Worm (Caenorhabditis elegans): ENCODE data around the gene F37A4.3.

F37A4.3 gene

DNA sequence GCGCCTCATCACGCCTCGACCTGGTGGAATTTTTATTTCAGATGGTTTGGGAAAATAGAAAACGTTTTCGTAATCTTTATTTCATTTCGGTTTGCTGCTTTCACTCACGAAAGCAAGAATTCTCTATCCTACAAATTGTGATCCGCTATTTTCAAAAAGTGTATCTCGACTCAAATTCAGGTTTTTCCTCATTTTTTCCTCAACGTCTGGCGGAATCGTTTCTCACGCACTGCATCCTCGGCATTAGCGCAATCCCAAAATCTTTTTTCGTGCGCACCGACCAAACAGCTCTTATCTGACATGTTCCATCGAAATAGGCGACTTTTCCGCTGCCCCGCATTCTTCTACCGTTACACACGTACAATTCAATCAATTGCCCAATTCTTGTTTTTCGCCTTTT lies at the start of gene F37A4.3:
Gene F37A4.3, plus strand, starts transcription at position 301 of the 400 bp plus-strand sequence.
- TF ChIP-seq M03D4.4 (tag; optimal IDR thresholded peaks at IDR 0.05) = no peak
- peak; percentile 4 for TF ChIP-seq ham-2 (GFP tag; optimal IDR thresholded peaks at IDR 0.05)

- peak; percentile 61 for TF ChIP-seq ces-1 (GFP tag; optimal IDR thresholded peaks at IDR 0.05)
- no peak for TF ChIP-seq unc-120 (tag; optimal IDR thresholded peaks at IDR 0.05; ENCODE audit: poor library complexity, severe bottlenecking)
- no peak for TF ChIP-seq flh-1 (GFP tag; optimal IDR thresholded peaks at IDR 0.05)
- no peak for TF ChIP-seq elt-1 (tag; optimal IDR thresholded peaks at IDR 0.05; ENCODE audit: borderline replicate concordance, insufficient read depth)
- TF ChIP-seq bed-3 (GFP tag; optimal IDR thresholded peaks at IDR 0.05) = no peak
- no peak for TF ChIP-seq nhr-12 (tag; optimal IDR thresholded peaks at IDR 0.05)
- no peak for TF ChIP-seq ceh-43 (GFP tag; optimal IDR thresholded peaks at IDR 0.05)
- no peak for TF ChIP-seq hlh-1 (tag; optimal IDR thresholded peaks at IDR 0.05)
Observed at ce11 chrIII:6670737-6671242, 47.6 kb upstream of the F37A4.3 start.

DNA sequence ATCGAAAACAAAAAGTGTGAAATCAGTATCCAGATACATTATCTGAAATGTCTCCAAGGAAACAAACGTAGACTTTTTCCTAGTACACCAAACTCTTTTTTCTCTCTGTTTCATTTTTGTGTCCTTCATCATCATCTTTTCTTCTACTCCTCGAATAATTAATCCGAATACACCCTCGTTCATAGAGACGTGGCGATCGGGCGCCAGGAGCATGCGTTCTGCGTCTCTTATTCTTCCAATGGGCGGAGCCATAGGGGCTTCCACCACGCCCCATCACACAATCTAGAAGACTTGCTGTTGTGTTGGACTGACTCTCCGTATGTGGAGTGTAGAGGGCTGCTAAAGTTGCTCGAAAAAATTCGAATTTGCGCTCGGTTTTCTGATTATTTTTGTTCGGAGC lies 42.9 kb upstream of the F37A4.3 start, which contains the start of gene rbf-1:
Gene rbf-1, plus strand, starts transcription at position 301 of the 400 bp plus-strand sequence.
- TF ChIP-seq drap-1 (GFP tag; optimal IDR thresholded peaks at IDR 0.05) (no peak), elt-1 (tag; optimal IDR thresholded peaks at IDR 0.05; ENCODE audit: borderline replicate concordance, insufficient read depth) (no peak)

- TF ChIP-seq ces-1 (GFP tag; optimal IDR thresholded peaks at IDR 0.05) (peak; percentile 55), ztf-11 (tag; optimal IDR thresholded peaks at IDR 0.05) (no peak), lin-32 (GFP tag; optimal IDR thresholded peaks at IDR 0.05) (no peak), ceh-39 (tag; optimal IDR thresholded peaks at IDR 0.05) (no peak), nhr-28 (tag; optimal IDR thresholded peaks at IDR 0.05) (no peak), ham-2 (GFP tag; optimal IDR thresholded peaks at IDR 0.05) (no peak)
Observed at ce11 chrIII:6677304-6677703, 41.1 kb upstream of the F37A4.3 start.

ce11 chrIII:6679323-6679722 lies 39.0 kb upstream of the F37A4.3 start:
- TF ChIP-seq hlh-1 (tag; optimal IDR thresholded peaks at IDR 0.05) (no peak), ceh-83 (GFP tag; optimal IDR thresholded peaks at IDR 0.05) (no peak), mab-5 (tag; optimal IDR thresholded peaks at IDR 0.05) (no peak), elt-1 (tag; optimal IDR thresholded peaks at IDR 0.05; ENCODE audit: borderline replicate concordance, insufficient read depth) (no peak), nhr-28 (tag; optimal IDR thresholded peaks at IDR 0.05) (no peak), nhr-76 (tag; optimal IDR thresholded peaks at IDR 0.05) (no peak), ztf-11 (tag; optimal IDR thresholded peaks at IDR 0.05) (no peak), sem-2 (GFP tag; optimal IDR thresholded peaks at IDR 0.05) (no peak), pha-4 (tag; optimal IDR thresholded peaks at IDR 0.05) (no peak), tbx-8 (GFP tag; optimal IDR thresholded peaks at IDR 0.05) (no peak), unc-120 (tag; optimal IDR thresholded peaks at IDR 0.05; ENCODE audit: poor library complexity, severe bottlenecking) (no peak), lin-13 (tag; optimal IDR thresholded peaks at IDR 0.05) (no peak), mls-2 (tag; optimal IDR thresholded peaks at IDR 0.05) (no peak), unc-62 (GFP tag; optimal IDR thresholded peaks at IDR 0.05) (no peak), unc-39 (tag; optimal IDR thresholded peaks at IDR 0.05) (no peak)

DNA sequence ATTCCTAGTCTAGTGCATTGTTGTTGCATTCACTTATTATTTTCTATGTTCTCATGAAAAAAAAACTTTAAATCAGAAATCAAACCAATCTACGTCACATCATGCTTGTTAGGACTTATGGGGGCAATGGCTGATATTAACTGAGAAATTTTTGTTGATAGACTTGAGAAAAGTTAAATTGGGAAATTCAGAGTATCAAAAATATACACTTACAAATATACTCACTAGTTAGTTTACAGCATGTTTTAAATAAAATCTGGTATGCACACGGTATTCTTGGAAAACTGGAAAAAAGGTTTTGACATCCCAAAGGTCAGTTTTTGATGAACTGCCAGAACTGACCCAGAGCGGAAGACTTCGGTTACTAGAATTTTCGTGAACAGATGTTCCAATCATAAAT lies 37.4 kb upstream of the F37A4.3 start:
- TF ChIP-seq nhr-2 (tag; optimal IDR thresholded peaks at IDR 0.05) (no peak), lsy-2 (tag; optimal IDR thresholded peaks at IDR 0.05) (no peak), unc-62 (GFP tag; optimal IDR thresholded peaks at IDR 0.05) (no peak), mep-1 (tag; optimal IDR thresholded peaks at IDR 0.05) (no peak), hlh-1 (tag; optimal IDR thresholded peaks at IDR 0.05) (no peak)

DNA sequence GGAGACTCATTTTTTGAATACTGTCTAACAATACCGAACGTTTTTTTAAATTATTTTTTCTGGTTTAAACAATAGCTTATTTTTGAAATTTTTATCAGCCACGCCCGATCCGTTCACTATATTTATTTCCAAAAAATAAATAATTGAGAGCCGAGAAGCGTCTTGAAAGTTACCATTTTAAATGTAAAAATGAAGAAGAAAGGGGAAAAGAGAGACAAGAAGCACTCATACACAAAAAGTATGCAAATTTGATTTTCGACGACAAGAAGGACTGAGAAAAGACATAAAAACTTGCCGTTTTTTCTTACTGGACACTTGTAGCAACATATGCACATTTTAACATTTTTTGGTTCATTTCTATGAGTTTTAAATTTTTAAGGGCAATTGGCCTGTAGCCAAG lies 36.6 kb upstream of the F37A4.3 start:
- TF ChIP-seq nhr-12 (tag; optimal IDR thresholded peaks at IDR 0.05) (no peak), ces-1 (GFP tag; optimal IDR thresholded peaks at IDR 0.05) (peak; percentile 54), lsy-2 (tag; optimal IDR thresholded peaks at IDR 0.05) (no peak), tbx-8 (GFP tag; optimal IDR thresholded peaks at IDR 0.05) (no peak)
